Worm (Caenorhabditis elegans): ENCODE measurements around the gene hadb-1.
A peak's percentile ranks its signal among the peaks of the same experiment; 100 is the strongest.

Gene hadb-1

DNA sequence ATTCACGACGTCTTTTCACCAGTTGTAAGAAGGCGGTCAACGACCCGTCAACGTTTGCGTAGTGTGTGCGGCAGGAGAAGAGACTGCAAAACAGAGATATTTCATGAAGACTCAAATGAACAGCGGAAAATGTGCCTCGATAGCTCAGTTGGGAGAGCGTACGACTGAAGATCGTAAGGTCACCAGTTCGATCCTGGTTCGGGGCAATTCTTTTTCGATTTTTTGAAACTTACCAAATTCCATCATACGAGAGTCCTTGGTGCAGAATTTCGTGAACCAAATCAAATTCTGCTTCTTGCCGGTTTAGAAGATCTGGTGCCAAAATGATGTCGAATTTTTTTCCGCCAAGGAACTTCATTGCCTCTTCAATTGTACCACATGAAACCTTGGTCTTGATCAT is 35.4 kb downstream of the hadb-1 start (continued):
- TF ChIP-seq pha-2 (tag; optimal IDR thresholded peaks at IDR 0.05) (no peak), dmd-4 (tag; optimal IDR thresholded peaks at IDR 0.05; ENCODE audit: borderline replicate concordance) (peak; percentile 14), hlh-8 (tag; optimal IDR thresholded peaks at IDR 0.05) (no peak), nfya-1 (tag; optimal IDR thresholded peaks at IDR 0.05) (peak; percentile 19), sox-4 (tag; optimal IDR thresholded peaks at IDR 0.05) (peak; percentile 21), ceh-18 (tag; optimal IDR thresholded peaks at IDR 0.05) (peak; percentile 47), fkh-10 (GFP tag; optimal IDR thresholded peaks at IDR 0.05) (no peak), sdc-2 (tag; optimal IDR thresholded peaks at IDR 0.05) (peak; percentile 8), ceh-31 (tag; optimal IDR thresholded peaks at IDR 0.05) (no peak), madf-2 (tag; optimal IDR thresholded peaks at IDR 0.05) (no peak), fax-1 (tag; optimal IDR thresholded peaks at IDR 0.05) (peak; percentile 18), eyg-1 (tag; optimal IDR thresholded peaks at IDR 0.05) (no peak), hlh-13 (GFP tag; optimal IDR thresholded peaks at IDR 0.05) (peak; percentile 26), pag-3 (tag; optimal IDR thresholded peaks at IDR 0.05; ENCODE audit: borderline replicate concordance) (no peak), pat-9 (tag; optimal IDR thresholded peaks at IDR 0.05) (peak; percentile 8), ttx-3 (tag; optimal IDR thresholded peaks at IDR 0.05) (no peak), K02D7.2 (tag; optimal IDR thresholded peaks at IDR 0.05) (no peak), elt-2 (tag; optimal IDR thresholded peaks at IDR 0.05) (peak; percentile 25), ceh-6 (GFP tag; optimal IDR thresholded peaks at IDR 0.05) (peak; percentile 54), ceh-14 (tag; optimal IDR thresholded peaks at IDR 0.05) (peak; percentile 5), tbx-2 (tag; optimal IDR thresholded peaks at IDR 0.05) (no peak), pros-1 (tag; optimal IDR thresholded peaks at IDR 0.05) (no peak), nhr-11 (tag; optimal IDR thresholded peaks at IDR 0.05) (no peak), ref-2 (tag; optimal IDR thresholded peaks at IDR 0.05) (no peak), npax-4 (tag; optimal IDR thresholded peaks at IDR 0.05) (no peak), nhr-232 (tag; optimal IDR thresholded peaks at IDR 0.05) (peak; percentile 37), ceh-34 (tag; optimal IDR thresholded peaks at IDR 0.05) (no peak), C38D4.7 (GFP tag; optimal IDR thresholded peaks at IDR 0.05) (peak; percentile 40), ceh-9 (tag; optimal IDR thresholded peaks at IDR 0.05) (no peak), ceh-24 (tag; optimal IDR thresholded peaks at IDR 0.05) (no peak), pha-4 (tag; optimal IDR thresholded peaks at IDR 0.05) (no peak), zip-5 (tag; optimal IDR thresholded peaks at IDR 0.05) (no peak), ceh-30 (tag; optimal IDR thresholded peaks at IDR 0.05) (no peak), lim-6 (tag; optimal IDR thresholded peaks at IDR 0.05) (no peak), ceh-2 (tag; optimal IDR thresholded peaks at IDR 0.05) (no peak)

- TF ChIP-seq pha-2 (tag; optimal IDR thresholded peaks at IDR 0.05) (no peak), hlh-6 (tag; optimal IDR thresholded peaks at IDR 0.05) (no peak), ets-4 (tag; optimal IDR thresholded peaks at IDR 0.05) (no peak), pqm-1 (tag; optimal IDR thresholded peaks at IDR 0.05) (no peak), Y22D7AL.16 (tag; optimal IDR thresholded peaks at IDR 0.05) (no peak), mec-3 (tag; optimal IDR thresholded peaks at IDR 0.05; ENCODE audit: borderline replicate concordance) (no peak), dmd-4 (tag; optimal IDR thresholded peaks at IDR 0.05; ENCODE audit: borderline replicate concordance) (no peak), ceh-31 (tag; optimal IDR thresholded peaks at IDR 0.05) (no peak), C08G9.2 (tag; optimal IDR thresholded peaks at IDR 0.05) (no peak), nhr-232 (tag; optimal IDR thresholded peaks at IDR 0.05) (no peak)
Measured at ce11 chrIII:8652112-8652694, 36.1 kb downstream of the hadb-1 start.
